Fruit fly (Drosophila melanogaster) whole organism, prepupa: ENCODE data around the gene Son.

Experiments used
- CG10631 ChIP-seq: fragments of 200-800 bp; sonication (Bioruptor generic); optimal IDR thresholded peaks from 2 replicates; lab custom pipeline; 2016; ENCODE audit warnings: missing biosample characterization, missing genetic modification characterization
- CG11294 ChIP-seq: fragments of 200-800 bp; sonication (Bioruptor generic); IDR thresholded peaks from 2 replicates; pipeline ENCODE4 v1.3.6; 2022; ENCODE audit warnings: missing biosample characterization, missing genetic modification characterization
- CG11762 ChIP-seq: fragments of 200-800 bp; sonication (Bioruptor generic); optimal IDR thresholded peaks from 3 replicates; lab custom pipeline; 2016; ENCODE audit warnings: missing biosample characterization, missing genetic modification characterization; ENCODE audit not compliant: insufficient read depth
- CG11902 ChIP-seq: fragments of 200-800 bp; sonication (Bioruptor generic); optimal IDR thresholded peaks from 3 replicates; lab custom pipeline; 2016; ENCODE audit warnings: missing biosample characterization, missing genetic modification characterization
- CG15336 ChIP-seq: fragments of 200-800 bp; sonication (Bioruptor generic); IDR thresholded peaks from 2 replicates; pipeline ENCODE4 v1.3.6; 2022; ENCODE audit warnings: missing biosample characterization, missing genetic modification characterization
- CG16779 ChIP-seq: fragments of 200-800 bp; sonication (Bioruptor generic); optimal IDR thresholded peaks from 3 replicates; lab custom pipeline; 2017; ENCODE audit warnings: missing biosample characterization, mild to moderate bottlenecking, missing genetic modification characterization
- CG3032 ChIP-seq: fragments of 200-800 bp; optimal IDR thresholded peaks from 2 replicates; lab custom pipeline; 2019; ENCODE audit warnings: missing biosample characterization, mild to moderate bottlenecking, missing genetic modification characterization, moderate library complexity
- CG31627 ChIP-seq: fragments of 200-800 bp; sonication (Bioruptor generic); optimal IDR thresholded peaks from 3 replicates; lab custom pipeline; 2016; ENCODE audit warnings: missing biosample characterization, missing genetic modification characterization
- CG32006 ChIP-seq: fragments of 200-800 bp; sonication (Bioruptor generic); optimal IDR thresholded peaks from 3 replicates; lab custom pipeline; 2017; ENCODE audit warnings: missing biosample characterization, mild to moderate bottlenecking, missing genetic modification characterization
- CG3919 ChIP-seq: fragments of 200-800 bp; sonication (Bioruptor generic); optimal IDR thresholded peaks from 3 replicates; lab custom pipeline; 2016; ENCODE audit warnings: missing biosample characterization, missing genetic modification characterization
- CG4318 ChIP-seq: fragments of 200-800 bp; sonication (Bioruptor generic); optimal IDR thresholded peaks from 3 replicates; lab custom pipeline; 2017; ENCODE audit warnings: missing biosample characterization, mild to moderate bottlenecking, missing genetic modification characterization
- CG6276 ChIP-seq: fragments of 200-800 bp; sonication (Bioruptor generic); optimal IDR thresholded peaks from 2 replicates; lab custom pipeline; 2017; ENCODE audit warnings: missing biosample characterization, mild to moderate bottlenecking, missing genetic modification characterization
- CG6792 ChIP-seq: fragments of 200-800 bp; sonication (Bioruptor generic); optimal IDR thresholded peaks from 3 replicates; lab custom pipeline; 2016; ENCODE audit warnings: missing biosample characterization, missing genetic modification characterization
- CG6808 ChIP-seq: fragments of 200-800 bp; sonication (Bioruptor generic); optimal IDR thresholded peaks from 3 replicates; lab custom pipeline; 2017; ENCODE audit warnings: missing biosample characterization, missing genetic modification characterization, mild to moderate bottlenecking, moderate library complexity, missing genetic modification reagents
- CG7368 ChIP-seq: fragments of 200-800 bp; sonication (Bioruptor generic); optimal IDR thresholded peaks from 3 replicates; lab custom pipeline; 2016; ENCODE audit warnings: missing biosample characterization, missing genetic modification characterization
- CG8119 ChIP-seq: fragments of 200-800 bp; sonication (Bioruptor generic); IDR thresholded peaks from 3 replicates; pipeline ENCODE4 v1.3.6; 2022; ENCODE audit warnings: missing biosample characterization, missing genetic modification characterization
- CG8319 ChIP-seq: fragments of 200-800 bp; sonication (Bioruptor generic); optimal IDR thresholded peaks from 3 replicates; lab custom pipeline; 2016; ENCODE audit warnings: missing biosample characterization, missing genetic modification characterization
- CG8632 ChIP-seq: fragments of 200-800 bp; sonication (Bioruptor generic); optimal IDR thresholded peaks from 3 replicates; lab custom pipeline; 2016; ENCODE audit warnings: missing biosample characterization, missing genetic modification characterization
- CG9139 ChIP-seq: fragments of 200-800 bp; sonication (Bioruptor generic); optimal IDR thresholded peaks from 3 replicates; lab custom pipeline; 2017; ENCODE audit warnings: missing biosample characterization, mild to moderate bottlenecking, missing genetic modification characterization
- Eip78C ChIP-seq: fragments of 200-800 bp; sonication (Bioruptor generic); peaks from one replicate; lab custom pipeline; 2016; ENCODE audit warnings: missing biosample characterization, missing genetic modification characterization
- Eip93F ChIP-seq: fragments of 200-800 bp; sonication (Bioruptor generic); optimal IDR thresholded peaks from 2 replicates; lab custom pipeline; 2016; ENCODE audit warnings: missing biosample characterization, mild to moderate bottlenecking, missing genetic modification characterization
- Ets96B ChIP-seq: fragments of 200-800 bp; optimal IDR thresholded peaks from 2 replicates; lab custom pipeline; 2019; ENCODE audit warnings: missing biosample characterization, mild to moderate bottlenecking, missing genetic modification characterization, moderate library complexity
- Lpt ChIP-seq: fragments of 200-800 bp; sonication (Bioruptor generic); optimal IDR thresholded peaks from 3 replicates; lab custom pipeline; 2016; ENCODE audit warnings: missing biosample characterization, missing genetic modification characterization
- OdsH ChIP-seq: fragments of 200-800 bp; sonication (Bioruptor generic); optimal IDR thresholded peaks from 3 replicates; lab custom pipeline; 2016; ENCODE audit warnings: missing biosample characterization, missing genetic modification characterization
- Smox ChIP-seq: fragments of 200-800 bp; sonication (Bioruptor generic); optimal IDR thresholded peaks from 3 replicates; lab custom pipeline; 2016; ENCODE audit warnings: missing biosample characterization, missing genetic modification characterization
- Sox102F ChIP-seq: fragments of 200-800 bp; sonication (Bioruptor generic); optimal IDR thresholded peaks from 2 replicates; lab custom pipeline; 2016; ENCODE audit warnings: missing biosample characterization, mild to moderate bottlenecking, missing genetic modification characterization
- Sox14 ChIP-seq: fragments of 200-800 bp; sonication (Bioruptor generic); optimal IDR thresholded peaks from 3 replicates; lab custom pipeline; 2016; ENCODE audit warnings: missing biosample characterization, missing genetic modification characterization
- cyc ChIP-seq: fragments of 200-800 bp; sonication (Bioruptor generic); optimal IDR thresholded peaks from 3 replicates; lab custom pipeline; 2016; ENCODE audit warnings: missing biosample characterization, missing genetic modification characterization
- dac ChIP-seq: fragments of 200-800 bp; sonication (Bioruptor generic); optimal IDR thresholded peaks from 2 replicates; lab custom pipeline; 2017; ENCODE audit warnings: missing biosample characterization, mild to moderate bottlenecking, missing genetic modification characterization
- dsx ChIP-seq: fragments of 200-800 bp; optimal IDR thresholded peaks from 3 replicates; lab custom pipeline; 2019; ENCODE audit warnings: missing biosample characterization, mild to moderate bottlenecking, missing genetic modification characterization, moderate library complexity; ENCODE audit not compliant: poor library complexity, severe bottlenecking
- eg ChIP-seq: fragments of 200-800 bp; sonication (Bioruptor generic); IDR thresholded peaks from 3 replicates; pipeline ENCODE4 v1.3.6; 2022; ENCODE audit warnings: missing biosample characterization, missing genetic modification characterization
- esn ChIP-seq: fragments of 200-800 bp; sonication (Bioruptor generic); optimal IDR thresholded peaks from 2 replicates; lab custom pipeline; 2016; ENCODE audit warnings: missing biosample characterization, mild to moderate bottlenecking, missing genetic modification characterization, moderate library complexity
- fd59A ChIP-seq: fragments of 200-800 bp; sonication (Bioruptor generic); optimal IDR thresholded peaks from 2 replicates; lab custom pipeline; 2017; ENCODE audit warnings: missing biosample characterization, mild to moderate bottlenecking, missing genetic modification characterization, missing genetic modification reagents
- fd85E ChIP-seq: fragments of 200-800 bp; sonication (Bioruptor generic); optimal IDR thresholded peaks from 3 replicates; lab custom pipeline; 2016; ENCODE audit warnings: missing biosample characterization, missing genetic modification characterization
- fkh ChIP-seq: fragments of 200-800 bp; sonication (Bioruptor generic); optimal IDR thresholded peaks from 3 replicates; lab custom pipeline; 2017; ENCODE audit warnings: missing biosample characterization, mild to moderate bottlenecking, missing genetic modification characterization, moderate library complexity
- net ChIP-seq: fragments of 200-800 bp; sonication (Bioruptor generic); optimal IDR thresholded peaks from 3 replicates; lab custom pipeline; 2016; ENCODE audit warnings: missing biosample characterization, missing genetic modification characterization
- pdm3 ChIP-seq: fragments of 200-800 bp; sonication (Bioruptor generic); optimal IDR thresholded peaks from 3 replicates; lab custom pipeline; 2016; ENCODE audit warnings: missing biosample characterization, missing genetic modification characterization
- salr ChIP-seq, 2 experiments: fragments of 200-800 bp; sonication (Bioruptor generic); optimal IDR thresholded peaks; 3 replicates each; lab custom pipeline; 2016 to 2018; ENCODE audit warnings: missing biosample characterization in 2 of 2, missing genetic modification characterization in 2 of 2, mild to moderate bottlenecking in 1 of 2
- ss ChIP-seq, 2 experiments: fragments of 200-800 bp; sonication (Bioruptor generic); optimal IDR thresholded peaks; 2 replicates in 1 of 2; 3 replicates in 1 of 2; lab custom pipeline; 2017 to 2018; ENCODE audit warnings: mild to moderate bottlenecking in 2 of 2, missing biosample characterization in 2 of 2, missing genetic modification characterization in 2 of 2, moderate library complexity in 1 of 2
- svp ChIP-seq: fragments of 200-800 bp; sonication (Bioruptor generic); peaks from one replicate; lab custom pipeline; 2016; ENCODE audit warnings: missing biosample characterization, missing genetic modification characterization
- topi ChIP-seq: fragments of 200-800 bp; sonication (Bioruptor generic); optimal IDR thresholded peaks from 3 replicates; lab custom pipeline; 2016; ENCODE audit warnings: missing biosample characterization, missing genetic modification characterization
- vri ChIP-seq: fragments of 200-800 bp; sonication (Bioruptor generic); optimal IDR thresholded peaks from 3 replicates; lab custom pipeline; 2016; ENCODE audit warnings: missing biosample characterization, mild to moderate bottlenecking, missing genetic modification characterization

Son gene

dm6 chr3R:9550265-9551012 is 27.4 kb upstream of the Son start:
- TF ChIP-seq CG6276 (GFP tag; lab: Kevin White, UChicago): peak; percentile 27
- TF ChIP-seq Smox (GFP tag; lab: Kevin White, UChicago): no peak
- TF ChIP-seq vri (GFP tag; lab: Kevin White, UChicago): peak; percentile 70
- TF ChIP-seq Ets96B: peak; percentile 5
- no peak for TF ChIP-seq CG15336 (GFP tag; lab: Robert Waterston, UW)
- peak; percentile 82 for TF ChIP-seq Eip78C (GFP tag; lab: Kevin White, UChicago)
- no peak for TF ChIP-seq OdsH (GFP tag; lab: Kevin White, UChicago)
- no peak for TF ChIP-seq CG11294 (GFP tag; lab: Robert Waterston, UW)
- no peak for TF ChIP-seq fd59A (GFP tag; lab: Kevin White, UChicago)
- TF ChIP-seq Eip93F: peak; percentile 6
- TF ChIP-seq salr (GFP tag; optimal IDR thresholded peaks at IDR 0.05; lab: Kevin White, UChicago): no peak
- TF ChIP-seq topi (GFP tag; lab: Kevin White, UChicago): no peak
- TF ChIP-seq cyc (GFP tag; lab: Kevin White, UChicago): no peak
- TF ChIP-seq dsx: peak; percentile 79
- peak; percentile 42 for TF ChIP-seq CG16779
- no peak for TF ChIP-seq fd85E (GFP tag; lab: Kevin White, UChicago)
- TF ChIP-seq CG6792 (GFP tag; lab: Kevin White, UChicago): no peak
- peak; percentile 26 for TF ChIP-seq net (GFP tag; lab: Kevin White, UChicago)
- no peak for TF ChIP-seq dac (GFP tag; lab: Kevin White, UChicago)
- no peak for TF ChIP-seq esn (GFP tag; lab: Kevin White, UChicago)
- TF ChIP-seq CG32006 (GFP tag; lab: Kevin White, UChicago): no peak
- TF ChIP-seq ss (GFP tag; optimal IDR thresholded peaks at IDR 0.05; lab: Kevin White, UChicago): peak in 1 of 2 experiments; percentile 25
- peak; percentile 23 for TF ChIP-seq CG3919
- peak; percentile 3 for TF ChIP-seq Lpt (GFP tag; lab: Kevin White, UChicago)
- no peak for TF ChIP-seq CG10631
- no peak for TF ChIP-seq pdm3 (GFP tag; lab: Kevin White, UChicago)
- TF ChIP-seq Sox14 (GFP tag; lab: Kevin White, UChicago): peak; percentile 45
- TF ChIP-seq CG11762 (GFP tag; lab: Kevin White, UChicago): no peak
- TF ChIP-seq CG9139: peak; percentile 36
- TF ChIP-seq fkh (GFP tag; lab: Kevin White, UChicago): peak; percentile 29
- TF ChIP-seq Sox102F (GFP tag; lab: Kevin White, UChicago): peak; percentile 46
- no peak for TF ChIP-seq CG4318 (GFP tag; lab: Kevin White, UChicago)
- no peak for TF ChIP-seq CG6808 (GFP tag; lab: Kevin White, UChicago)
- no peak for TF ChIP-seq CG3032 (tag; lab: Kevin White, UChicago)
- no peak for TF ChIP-seq eg
- TF ChIP-seq CG11902 (GFP tag; lab: Kevin White, UChicago): no peak
- no peak for TF ChIP-seq CG8319 (GFP tag; lab: Kevin White, UChicago)
- peak; percentile 10 for TF ChIP-seq CG8632 (GFP tag; lab: Kevin White, UChicago)
- TF ChIP-seq svp: peak; percentile 78
- TF ChIP-seq CG31627: no peak
- no peak for TF ChIP-seq CG8119 (GFP tag; lab: Robert Waterston, UW)
- no peak for TF ChIP-seq CG7368
